Worm (Caenorhabditis elegans) whole organism, L1 larva: Measurements from ENCODE around the gene Y54G2A.11.

ENCODE experiments used
- ceh-82 ChIP-seq, 3 experiments: fragments of 150-350 bp in 1 of 3; sonication (generic microtip) in 2 of 3; optimal IDR thresholded peaks; 2 replicates each; lab custom pipeline; 2014 to 2017; ENCODE audit warnings: missing biosample characterization in 3 of 3, missing genetic modification characterization in 3 of 3
- egl-27 ChIP-seq, 2 experiments: fragments of 150-350 bp in 1 of 2; sonication (generic microtip); optimal IDR thresholded peaks; 3 replicates each; lab custom pipeline; 2017 to 2018; ENCODE audit warnings: missing biosample characterization in 2 of 2, missing genetic modification characterization in 2 of 2, missing genetic modification reagents in 2 of 2
- unc-62 ChIP-seq: fragments of 150-350 bp; optimal IDR thresholded peaks from 2 replicates; lab custom pipeline; 2014; ENCODE audit warnings: missing biosample characterization, missing genetic modification reagents, missing genetic modification characterization

DNA sequence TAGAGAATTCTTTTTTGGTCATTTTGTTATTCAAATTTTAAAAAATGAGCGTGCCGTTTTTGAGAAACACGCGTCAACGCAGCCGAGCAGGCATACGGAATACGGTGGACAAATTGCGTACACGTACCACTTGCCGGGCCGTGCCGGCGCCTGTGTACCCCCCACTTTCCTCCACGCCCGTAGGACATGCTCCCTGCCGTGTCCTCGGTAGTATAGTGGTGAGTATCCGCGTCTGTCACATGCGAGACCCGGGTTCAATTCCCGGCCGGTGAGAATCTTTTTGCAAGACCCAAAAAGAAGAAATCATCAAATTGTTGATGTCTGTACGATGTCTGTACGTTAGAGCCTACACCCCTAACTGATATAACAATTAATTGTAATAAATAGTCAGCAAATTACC lies 36.6 kb upstream of the Y54G2A.11 start:
- TF ChIP-seq unc-62 (no peak), egl-27 (tag; optimal IDR thresholded peaks at IDR 0.05; lab: Kevin White, UChicago) (no peak), ceh-82 (tag; optimal IDR thresholded peaks at IDR 0.05; lab: Kevin White, UChicago) (no peak)
